Worm (Caenorhabditis elegans) whole organism, L4/young adult: ENCODE measurements around the gene dhs-27.

Experiments
- W03F9.2 ChIP-seq: fragments of 150-350 bp; optimal IDR thresholded peaks from 2 replicates; lab custom pipeline; 2014; ENCODE audit warnings: missing biosample characterization, missing genetic modification characterization
- dao-5 ChIP-seq: sonication (generic microtip); optimal IDR thresholded peaks from 2 replicates; lab custom pipeline; 2016; ENCODE audit warnings: missing genotype, missing genetic modification characterization, moderate library complexity, missing compliant biosample characterization
- him-1 ChIP-seq: sonication (generic microtip); optimal IDR thresholded peaks from 2 replicates; lab custom pipeline; 2016; ENCODE audit warnings: missing genotype, missing genetic modification reagents, missing genetic modification characterization, missing compliant biosample characterization

ce11 chrX:3419084-3419483 lies 4.6 kb upstream of the dhs-27 start, which contains the start of gene C04F6.7:
- TF ChIP-seq dao-5 (no peak), him-1 (tag; lab: Kevin White, UChicago) (no peak), W03F9.2 (tag; lab: Kevin White, UChicago) (no peak)
